Fruit fly (Drosophila melanogaster): ENCODE measurements around the gene mRpS2.

mRpS2 gene

dm6 chr2L:4889451-4890045 lies 39.3 kb upstream of the mRpS2 start, which contains the start of gene CG15625:
Gene CG15625, plus strand, starts transcription at chr2L:4889995.
- TF ChIP-seq CG4496 (GFP tag; IDR thresholded peaks at IDR 0.05) = no peak
- TF ChIP-seq fd96Ca (GFP tag; IDR thresholded peaks at IDR 0.05) = no peak
- TF ChIP-seq Snoo (tag; optimal IDR thresholded peaks at IDR 0.05) = no peak
- no peak for TF ChIP-seq rn (GFP tag; IDR thresholded peaks at IDR 0.05)
- no peak for TF ChIP-seq D1 (tag; optimal IDR thresholded peaks at IDR 0.05)
- TF ChIP-seq EcR (GFP tag; optimal IDR thresholded peaks at IDR 0.05) = no peak
- no peak for TF ChIP-seq CG34367 (tag; optimal IDR thresholded peaks at IDR 0.05)
- no peak for TF ChIP-seq CG15710 (tag; optimal IDR thresholded peaks at IDR 0.05)
- TF ChIP-seq CG14655 (GFP tag; optimal IDR thresholded peaks at IDR 0.05) = no peak
- no peak for TF ChIP-seq Pif1B (GFP tag; optimal IDR thresholded peaks at IDR 0.05)
- no peak for TF ChIP-seq CG8159 (tag; optimal IDR thresholded peaks at IDR 0.05)
- TF ChIP-seq CG17806 (tag; optimal IDR thresholded peaks at IDR 0.05) = no peak
- no peak for TF ChIP-seq CG12605 (GFP tag; IDR thresholded peaks at IDR 0.05)
- TF ChIP-seq gl (tag; optimal IDR thresholded peaks at IDR 0.05) = no peak
- no peak for TF ChIP-seq Ets98B (GFP tag; IDR thresholded peaks at IDR 0.05)
- no peak for TF ChIP-seq CG13204 (GFP tag; optimal IDR thresholded peaks at IDR 0.05)
- no peak for TF ChIP-seq CG8301 (tag; optimal IDR thresholded peaks at IDR 0.05)

dm6 chr2L:4888541-4888940 lies 38.3 kb upstream of the mRpS2 start:
- TF ChIP-seq Ets98B (GFP tag; IDR thresholded peaks at IDR 0.05) = no peak
- peak; percentile 41 for TF ChIP-seq EcR (GFP tag; optimal IDR thresholded peaks at IDR 0.05)
- peak; percentile 46 for TF ChIP-seq CG17806 (tag; optimal IDR thresholded peaks at IDR 0.05)
- TF ChIP-seq CG14655 (GFP tag; optimal IDR thresholded peaks at IDR 0.05) = peak; percentile 2
- TF ChIP-seq CG8159 (tag; optimal IDR thresholded peaks at IDR 0.05) = peak; percentile 44
- peak; percentile 19 for TF ChIP-seq CG34367 (tag; optimal IDR thresholded peaks at IDR 0.05)
- TF ChIP-seq CG10348 (GFP tag; IDR thresholded peaks at IDR 0.05) = no peak
- TF ChIP-seq CG9948 (tag; optimal IDR thresholded peaks at IDR 0.05) = peak; percentile 53
- TF ChIP-seq CG15710 (tag; optimal IDR thresholded peaks at IDR 0.05) = peak; percentile 29

- TF ChIP-seq CG32121 (GFP tag; IDR thresholded peaks at IDR 0.05) (peak; percentile 88), CG12605 (GFP tag; IDR thresholded peaks at IDR 0.05) (peak; percentile 94), gl (tag; optimal IDR thresholded peaks at IDR 0.05) (peak; percentile 93), EcR (GFP tag; optimal IDR thresholded peaks at IDR 0.05) (peak; percentile 88), CG4496 (GFP tag; IDR thresholded peaks at IDR 0.05) (peak; percentile 97), CG9948 (tag; optimal IDR thresholded peaks at IDR 0.05) (peak; percentile 98), CG13204 (GFP tag; optimal IDR thresholded peaks at IDR 0.05) (peak; percentile 89), CG17806 (tag; optimal IDR thresholded peaks at IDR 0.05) (peak; percentile 97), D1 (tag; optimal IDR thresholded peaks at IDR 0.05) (peak; percentile 91), fd96Ca (GFP tag; IDR thresholded peaks at IDR 0.05) (peak; percentile 92), Snoo (tag; optimal IDR thresholded peaks at IDR 0.05) (peak; percentile 81), CG14655 (GFP tag; optimal IDR thresholded peaks at IDR 0.05) (peak; percentile 90), Pif1B (GFP tag; optimal IDR thresholded peaks at IDR 0.05) (peak; percentile 88), CG10348 (GFP tag; IDR thresholded peaks at IDR 0.05) (peak; percentile 56; the same call in 1 of the 2 replicates), Pif1A (GFP tag; optimal IDR thresholded peaks at IDR 0.05) (peak; percentile 86), CG15710 (tag; optimal IDR thresholded peaks at IDR 0.05) (peak; percentile 96), Ets98B (GFP tag; IDR thresholded peaks at IDR 0.05) (peak; percentile 92), CG34367 (tag; optimal IDR thresholded peaks at IDR 0.05) (peak; percentile 97), CG8301 (tag; optimal IDR thresholded peaks at IDR 0.05) (peak; percentile 92), rn (GFP tag; IDR thresholded peaks at IDR 0.05) (peak; percentile 92), CG8159 (tag; optimal IDR thresholded peaks at IDR 0.05) (peak; percentile 95)
Observed at dm6 chr2L:4887382-4888219, 37.4 kb upstream of the mRpS2 start.

- TF ChIP-seq CG32121 (GFP tag; IDR thresholded peaks at IDR 0.05) (0 out of 2 replicates have a peak, but pooled peaks have one; percentile 19), rn (GFP tag; IDR thresholded peaks at IDR 0.05) (no peak)
Observed at dm6 chr2L:4886645-4887044, 36.4 kb upstream of the mRpS2 start.

dm6 chr2L:4886132-4886531 lies 35.9 kb upstream of the mRpS2 start:
- peak; percentile 30 for TF ChIP-seq CG15710 (tag; optimal IDR thresholded peaks at IDR 0.05)
- no peak for TF ChIP-seq CG13204 (GFP tag; optimal IDR thresholded peaks at IDR 0.05)
- no peak for TF ChIP-seq D1 (tag; optimal IDR thresholded peaks at IDR 0.05)
- TF ChIP-seq Pif1A (GFP tag; optimal IDR thresholded peaks at IDR 0.05) = peak; percentile 32
- TF ChIP-seq CG10348 (GFP tag; IDR thresholded peaks at IDR 0.05) = no peak
- TF ChIP-seq Ets98B (GFP tag; IDR thresholded peaks at IDR 0.05) = peak; percentile 30; the same call in 1 of the 2 replicates
- no peak for TF ChIP-seq fd96Ca (GFP tag; IDR thresholded peaks at IDR 0.05)
- peak; percentile 22 for TF ChIP-seq CG34367 (tag; optimal IDR thresholded peaks at IDR 0.05)
- TF ChIP-seq rn (GFP tag; IDR thresholded peaks at IDR 0.05) = no peak
- TF ChIP-seq CG14655 (GFP tag; optimal IDR thresholded peaks at IDR 0.05) = no peak
- TF ChIP-seq CG8159 (tag; optimal IDR thresholded peaks at IDR 0.05) = peak; percentile 44
- TF ChIP-seq CG32121 (GFP tag; IDR thresholded peaks at IDR 0.05) = no peak
- no peak for TF ChIP-seq CG12605 (GFP tag; IDR thresholded peaks at IDR 0.05)
- no peak for TF ChIP-seq Snoo (tag; optimal IDR thresholded peaks at IDR 0.05)
- TF ChIP-seq CG9948 (tag; optimal IDR thresholded peaks at IDR 0.05) = peak; percentile 9
- TF ChIP-seq Pif1B (GFP tag; optimal IDR thresholded peaks at IDR 0.05) = no peak
- peak; percentile 55; the same call in 2 of the 3 replicates for TF ChIP-seq CG4496 (GFP tag; IDR thresholded peaks at IDR 0.05)
- TF ChIP-seq EcR (GFP tag; optimal IDR thresholded peaks at IDR 0.05) = no peak
- no peak for TF ChIP-seq gl (tag; optimal IDR thresholded peaks at IDR 0.05)
- peak; percentile 40 for TF ChIP-seq CG17806 (tag; optimal IDR thresholded peaks at IDR 0.05)
- peak; percentile 65 for TF ChIP-seq CG8301 (tag; optimal IDR thresholded peaks at IDR 0.05)
